Fruit fly (Drosophila melanogaster) whole organism, embryonic: Measurements from ENCODE around the gene eIF4A.

ENCODE experiments used
- Atf3 ChIP-seq: fragments of 200-800 bp; sonication (Bioruptor generic); optimal IDR thresholded peaks from 3 replicates; lab custom pipeline; 2016; ENCODE audit warnings: missing biosample characterization, missing genetic modification characterization
- CG10431 ChIP-seq: fragments of 200-800 bp; sonication (Bioruptor generic); optimal IDR thresholded peaks from 3 replicates; lab custom pipeline; 2018; ENCODE audit warnings: missing biosample characterization, mild to moderate bottlenecking, missing genetic modification characterization
- CG10543 ChIP-seq: fragments of 200-800 bp; sonication (Bioruptor generic); optimal IDR thresholded peaks from 3 replicates; lab custom pipeline; 2017; ENCODE audit warnings: missing biosample characterization, mild to moderate bottlenecking, missing genetic modification characterization, moderate library complexity
- CG11093 ChIP-seq: fragments of 200-800 bp; sonication (Bioruptor generic); IDR thresholded peaks from 3 replicates; pipeline ENCODE4 v1.3.6; 2022; ENCODE audit warnings: missing biosample characterization, missing genetic modification characterization
- CG12391 ChIP-seq: fragments of 200-800 bp; sonication (Bioruptor generic); optimal IDR thresholded peaks from 3 replicates; lab custom pipeline; 2018; ENCODE audit warnings: missing biosample characterization, mild to moderate bottlenecking, missing genetic modification characterization, moderate library complexity
- CG12769 ChIP-seq: fragments of 200-800 bp; sonication (Bioruptor generic); optimal IDR thresholded peaks from 2 replicates; lab custom pipeline; 2019; ENCODE audit warnings: missing biosample characterization, mild to moderate bottlenecking, missing genetic modification characterization, moderate library complexity
- CG15073 ChIP-seq: fragments of 200-800 bp; sonication (Bioruptor generic); optimal IDR thresholded peaks from 2 replicates; lab custom pipeline; 2016; ENCODE audit warnings: missing biosample characterization, missing genetic modification characterization
- CG1602 ChIP-seq: fragments of 200-800 bp; sonication (Bioruptor generic); optimal IDR thresholded peaks from 3 replicates; lab custom pipeline; 2016; ENCODE audit warnings: missing biosample characterization, missing genetic modification characterization
- CG17328 ChIP-seq: fragments of 200-800 bp; sonication (Bioruptor generic); IDR thresholded peaks from 2 replicates; pipeline ENCODE4 v1.3.6; 2022; ENCODE audit warnings: missing biosample characterization, missing genetic modification characterization
- CG17385 ChIP-seq: fragments of 200-800 bp; sonication (Bioruptor generic); optimal IDR thresholded peaks from 3 replicates; lab custom pipeline; 2018; ENCODE audit warnings: missing biosample characterization, mild to moderate bottlenecking, missing genetic modification characterization
- CG2120 ChIP-seq: fragments of 200-800 bp; sonication (Bioruptor generic); optimal IDR thresholded peaks from 3 replicates; lab custom pipeline; 2016; ENCODE audit warnings: missing biosample characterization, missing genetic modification characterization
- CG31441 ChIP-seq: fragments of 200-800 bp; sonication (Bioruptor generic); IDR thresholded peaks from 2 replicates; pipeline ENCODE4 v1.3.6; 2022; ENCODE audit warnings: missing biosample characterization, missing genetic modification characterization
- CG33213 ChIP-seq: fragments of 200-800 bp; sonication (Bioruptor generic); optimal IDR thresholded peaks from 3 replicates; lab custom pipeline; 2016; ENCODE audit warnings: missing biosample characterization, missing genetic modification characterization
- CG4820 ChIP-seq: fragments of 200-800 bp; sonication (Bioruptor generic); optimal IDR thresholded peaks from 3 replicates; lab custom pipeline; 2016; ENCODE audit warnings: missing biosample characterization, missing genetic modification characterization
- CG7372 ChIP-seq: fragments of 200-800 bp; sonication (Bioruptor generic); IDR thresholded peaks from 2 replicates; pipeline ENCODE4 v1.3.6; 2022; ENCODE audit warnings: missing biosample characterization, missing genetic modification characterization
- CG7745 ChIP-seq: fragments of 200-800 bp; sonication (Bioruptor generic); optimal IDR thresholded peaks from 2 replicates; lab custom pipeline; 2018; ENCODE audit warnings: missing biosample characterization, mild to moderate bottlenecking, missing genetic modification characterization, moderate library complexity
- CG8765 ChIP-seq: fragments of 200-800 bp; sonication (Bioruptor generic); IDR thresholded peaks from 2 replicates; pipeline ENCODE4 v1.3.6; 2022; ENCODE audit warnings: missing biosample characterization, missing genetic modification characterization
- CG9727 ChIP-seq: fragments of 200-800 bp; sonication (Bioruptor generic); optimal IDR thresholded peaks from 3 replicates; lab custom pipeline; 2017; ENCODE audit warnings: missing biosample characterization, mild to moderate bottlenecking, missing genetic modification characterization
- Dbx ChIP-seq: fragments of 200-800 bp; sonication (Bioruptor generic); IDR thresholded peaks from 3 replicates; pipeline ENCODE4 v1.3.6; 2022; ENCODE audit warnings: missing biosample characterization, missing genetic modification characterization
- Doc2 ChIP-seq: fragments of 200-800 bp; sonication (Bioruptor generic); IDR thresholded peaks from 2 replicates; pipeline ENCODE4 v1.3.6; 2022; ENCODE audit warnings: missing biosample characterization, missing genetic modification characterization
- Elba2 ChIP-seq: fragments of 200-800 bp; sonication (Bioruptor generic); optimal IDR thresholded peaks from 3 replicates; lab custom pipeline; 2016; ENCODE audit warnings: missing biosample characterization, missing genetic modification characterization
- H2.0 ChIP-seq: fragments of 200-800 bp; sonication (Bioruptor generic); IDR thresholded peaks from 2 replicates; pipeline ENCODE4 v1.3.6; 2022; ENCODE audit warnings: missing biosample characterization, missing genetic modification characterization
- Hmr ChIP-seq: fragments of 200-800 bp; sonication (Bioruptor generic); optimal IDR thresholded peaks from 3 replicates; lab custom pipeline; 2017; ENCODE audit warnings: mild to moderate bottlenecking, missing biosample characterization, missing genetic modification reagents, missing genetic modification characterization
- MESR4 ChIP-seq: fragments of 200-800 bp; sonication (Bioruptor generic); optimal IDR thresholded peaks from 2 replicates; lab custom pipeline; 2018; ENCODE audit warnings: missing biosample characterization, mild to moderate bottlenecking, missing genetic modification characterization, moderate library complexity
- Mrtf ChIP-seq: fragments of 200-800 bp; sonication (Bioruptor generic); IDR thresholded peaks from 3 replicates; pipeline ENCODE4 v1.3.6; 2022; ENCODE audit warnings: missing biosample characterization, missing genetic modification characterization
- NK7.1 ChIP-seq: fragments of 200-800 bp; sonication (Bioruptor generic); optimal IDR thresholded peaks from 3 replicates; lab custom pipeline; 2016; ENCODE audit warnings: missing biosample characterization, missing genetic modification characterization
- Poxn ChIP-seq: fragments of 200-800 bp; sonication (Bioruptor generic); IDR thresholded peaks from 2 replicates; pipeline ENCODE4 v1.3.6; 2022; ENCODE audit warnings: missing biosample characterization, missing genetic modification characterization
- Ptx1 ChIP-seq: fragments of 200-800 bp; sonication (Bioruptor generic); IDR thresholded peaks from 2 replicates; pipeline ENCODE4 v1.3.6; 2022; ENCODE audit warnings: missing biosample characterization, missing genetic modification characterization
- Rx ChIP-seq: fragments of 200-800 bp; sonication (Bioruptor generic); IDR thresholded peaks from 2 replicates; pipeline ENCODE4 v1.3.6; 2022; ENCODE audit warnings: missing biosample characterization, missing genetic modification characterization
- Sry-δ ChIP-seq: fragments of 200-800 bp; sonication (Bioruptor generic); optimal IDR thresholded peaks from 2 replicates; lab custom pipeline; 2016; ENCODE audit warnings: missing biosample characterization, missing genetic modification characterization
- Xbp1 ChIP-seq: fragments of 200-800 bp; sonication (Bioruptor generic); optimal IDR thresholded peaks from 3 replicates; lab custom pipeline; 2016; ENCODE audit warnings: missing biosample characterization, mild to moderate bottlenecking, missing genetic modification characterization
- bcd ChIP-seq: fragments of 200-800 bp; sonication (Bioruptor generic); optimal IDR thresholded peaks from 2 replicates; lab custom pipeline; 2017; ENCODE audit warnings: missing biosample characterization, mild to moderate bottlenecking, missing genetic modification characterization
- crol ChIP-seq: fragments of 200-800 bp; sonication (Bioruptor generic); IDR thresholded peaks from 2 replicates; pipeline ENCODE4 v1.3.6; 2022; ENCODE audit warnings: missing biosample characterization, missing genetic modification characterization
- eve ChIP-seq, 2 experiments: fragments of >200 bp; optimal IDR thresholded peaks; 2 replicates each; lab custom pipeline; 2017; ENCODE audit warnings: missing biosample characterization in 2 of 2, missing genetic modification characterization in 2 of 2
- ewg ChIP-seq: fragments of 200-800 bp; sonication (Bioruptor generic); optimal IDR thresholded peaks from 3 replicates; lab custom pipeline; 2017; ENCODE audit warnings: mild to moderate bottlenecking, missing biosample characterization, missing genetic modification reagents, missing genetic modification characterization
- fru ChIP-seq: fragments of >200 bp; optimal IDR thresholded peaks from 2 replicates; lab custom pipeline; 2017
- lab ChIP-seq: fragments of 200-800 bp; sonication (Bioruptor generic); optimal IDR thresholded peaks from 3 replicates; lab custom pipeline; 2017; ENCODE audit warnings: missing biosample characterization, missing genetic modification characterization, mild to moderate bottlenecking, moderate library complexity, missing genetic modification reagents
- lilli ChIP-seq: fragments of 200-800 bp; sonication (Bioruptor generic); optimal IDR thresholded peaks from 3 replicates; lab custom pipeline; 2016; ENCODE audit warnings: missing biosample characterization, missing genetic modification characterization
- lov ChIP-seq, 2 experiments: fragments of 200-800 bp in 1 of 2; fragments of >200 bp in 1 of 2; sonication (Bioruptor generic) in 1 of 2; IDR thresholded peaks in 1 of 2; optimal IDR thresholded peaks in 1 of 2; 2 replicates in 1 of 2; 3 replicates in 1 of 2; pipeline versions ENCODE4 v1.3.6 to Lab custom; 2017 to 2022; ENCODE audit warnings: missing biosample characterization in 1 of 2, missing genetic modification characterization in 1 of 2
- oc ChIP-seq: fragments of 200-800 bp; sonication (Bioruptor generic); optimal IDR thresholded peaks from 2 replicates; lab custom pipeline; 2018; ENCODE audit warnings: missing biosample characterization, mild to moderate bottlenecking, missing genetic modification characterization, moderate library complexity
- sc ChIP-seq, 3 experiments: fragments of >200 bp in 2 of 3; fragments of 200-800 bp in 1 of 3; sonication (Bioruptor generic) in 1 of 3; optimal IDR thresholded peaks; 2 replicates in 2 of 3; 3 replicates in 1 of 3; lab custom pipeline; 2017; ENCODE audit warnings: mild to moderate bottlenecking in 1 of 3, missing biosample characterization in 1 of 3, missing genetic modification characterization in 1 of 3, missing genetic modification reagents in 1 of 3
- sens ChIP-seq: fragments of 200-800 bp; sonication (Bioruptor generic); peaks from one replicate; lab custom pipeline; 2016; ENCODE audit warnings: missing biosample characterization, missing genetic modification characterization
- shn ChIP-seq: fragments of 200-800 bp; sonication (Bioruptor generic); optimal IDR thresholded peaks from 3 replicates; lab custom pipeline; 2016; ENCODE audit warnings: missing biosample characterization, missing genetic modification characterization
- sqz ChIP-seq: fragments of 200-800 bp; sonication (Bioruptor generic); optimal IDR thresholded peaks from 3 replicates; lab custom pipeline; 2018; ENCODE audit warnings: missing biosample characterization, mild to moderate bottlenecking, missing genetic modification characterization
- ssp ChIP-seq: fragments of 200-800 bp; sonication (Bioruptor generic); IDR thresholded peaks from 2 replicates; pipeline ENCODE4 v1.3.6; 2022; ENCODE audit warnings: missing biosample characterization, missing genetic modification characterization
- sug ChIP-seq: fragments of 200-800 bp; optimal IDR thresholded peaks from 2 replicates; lab custom pipeline; 2019; ENCODE audit warnings: missing biosample characterization, mild to moderate bottlenecking, missing genetic modification characterization, moderate library complexity
- zen2 ChIP-seq: fragments of 200-800 bp; sonication (Bioruptor generic); IDR thresholded peaks from 3 replicates; pipeline ENCODE4 v1.3.6; 2022; ENCODE audit warnings: missing biosample characterization, missing genetic modification characterization; ENCODE audit not compliant: partially characterized antibody

eIF4A gene

dm6 chr2L:5997609-5998229 lies 16.2 kb downstream of the eIF4A start (continued):
- peak; percentile 72 for TF ChIP-seq CG10543 (GFP tag; lab: Kevin White, UChicago)
- no peak for TF ChIP-seq H2.0 (GFP tag; lab: Robert Waterston, UW)
- no peak for TF ChIP-seq Xbp1 (GFP tag; lab: Kevin White, UChicago)
- no peak for TF ChIP-seq CG7745
- no peak for TF ChIP-seq Atf3
- no peak for TF ChIP-seq lov (optimal IDR thresholded peaks at IDR 0.05; lab: Kevin White, UChicago)
- TF ChIP-seq lov (GFP tag; IDR thresholded peaks at IDR 0.05; lab: Robert Waterston, UW), result no peak
- TF ChIP-seq oc (tag; lab: Kevin White, UChicago), result peak; percentile 18

- no peak for TF ChIP-seq CG11093 (GFP tag; lab: Robert Waterston, UW)
- TF ChIP-seq sqz (GFP tag; lab: Kevin White, UChicago), result peak; percentile 0
- no peak for TF ChIP-seq CG17385 (GFP tag; lab: Kevin White, UChicago)
- peak; percentile 63 for TF ChIP-seq sens
- TF ChIP-seq crol (GFP tag; lab: Robert Waterston, UW), result peak; percentile 58
Observed at dm6 chr2L:5998383-5998782, 16.8 kb downstream of the eIF4A start.

- peak; percentile 52 for TF ChIP-seq bcd (GFP tag; lab: Kevin White, UChicago)
- no peak for TF ChIP-seq CG17385 (GFP tag; lab: Kevin White, UChicago)
- TF ChIP-seq CG2120 (GFP tag; lab: Kevin White, UChicago), result peak; percentile 61
- TF ChIP-seq fru (lab: Kevin White, UChicago), result no peak
- TF ChIP-seq sug, result peak; percentile 99
- no peak for TF ChIP-seq CG4820 (GFP tag; lab: Kevin White, UChicago)
- TF ChIP-seq Rx (GFP tag; lab: Robert Waterston, UW), result no peak
- TF ChIP-seq CG8765 (GFP tag; lab: Robert Waterston, UW), result 0 out of 2 replicates have a peak, but pooled peaks have one; percentile 15
- peak; percentile 30; the same call in 1 of the 2 replicates for TF ChIP-seq ssp
- TF ChIP-seq CG9727 (GFP tag; lab: Kevin White, UChicago), result peak; percentile 30
- no peak for TF ChIP-seq zen2 (GFP tag; lab: Robert Waterston, UW)
- peak; percentile 54 for TF ChIP-seq Hmr (GFP tag; lab: Kevin White, UChicago)
- TF ChIP-seq CG31441, result no peak
- no peak for TF ChIP-seq CG15073
- peak; percentile 64 for TF ChIP-seq CG33213 (GFP tag; lab: Kevin White, UChicago)
- TF ChIP-seq CG17328 (GFP tag; lab: Robert Waterston, UW), result 0 out of 2 replicates have a peak, but pooled peaks have one; percentile 12
- TF ChIP-seq eve (GFP tag; optimal IDR thresholded peaks at IDR 0.05; lab: Kevin White, UChicago), result no peak
- peak; percentile 58 for TF ChIP-seq CG10431 (GFP tag; lab: Kevin White, UChicago)
- TF ChIP-seq Poxn, result no peak
- TF ChIP-seq NK7.1, result no peak
- peak; percentile 9 for TF ChIP-seq Elba2 (GFP tag; lab: Kevin White, UChicago)
- TF ChIP-seq Dbx (GFP tag; lab: Robert Waterston, UW), result peak; percentile 58; the same call in 2 of the 3 replicates
- TF ChIP-seq Ptx1 (GFP tag; lab: Robert Waterston, UW), result no peak
- no peak for TF ChIP-seq CG1602 (GFP tag; lab: Kevin White, UChicago)
- TF ChIP-seq ewg (GFP tag; lab: Kevin White, UChicago), result peak; percentile 51
- peak; percentile 13 for TF ChIP-seq lilli (GFP tag; lab: Kevin White, UChicago)
- TF ChIP-seq shn (GFP tag; lab: Kevin White, UChicago), result peak; percentile 45
- TF ChIP-seq sc (optimal IDR thresholded peaks at IDR 0.05; lab: Kevin White, UChicago), result no peak
- no peak for TF ChIP-seq sc (GFP tag; optimal IDR thresholded peaks at IDR 0.05; lab: Kevin White, UChicago)
- no peak for TF ChIP-seq CG12769 (tag; lab: Kevin White, UChicago)
- TF ChIP-seq CG12391 (tag; lab: Kevin White, UChicago), result peak; percentile 9
- no peak for TF ChIP-seq CG7372 (GFP tag; lab: Robert Waterston, UW)
- peak; percentile 91 for TF ChIP-seq MESR4
- no peak for TF ChIP-seq Doc2
- TF ChIP-seq lab (GFP tag; lab: Kevin White, UChicago), result peak; percentile 64
- peak; percentile 37 for TF ChIP-seq Sry-δ
- TF ChIP-seq Mrtf (GFP tag; lab: Robert Waterston, UW), result no peak
- peak; percentile 3 for TF ChIP-seq sqz (GFP tag; lab: Kevin White, UChicago)
Observed at dm6 chr2L:5999247-5999646, 17.7 kb downstream of the eIF4A start, which contains the start of gene Kdm5. Gene Kdm5 (minus strand): TSS chr2L:5999501.
